Fruit fly (Drosophila melanogaster) whole organism: Measurements from ENCODE around the gene Arr2.
A peak's percentile ranks its signal among the peaks of the same experiment; 100 is the strongest.

Experiments used
- CG8478 ChIP-seq: fragments of >200 bp; optimal IDR thresholded peaks from 2 replicates; lab custom pipeline; 2018; ENCODE audit warnings: inconsistent platforms
- Dll ChIP-seq: fragments of >200 bp; optimal IDR thresholded peaks from 2 replicates; lab custom pipeline; 2017
- EcR ChIP-seq, 2 experiments: fragments of >200 bp; optimal IDR thresholded peaks; 2 replicates each; lab custom pipeline; 2017; ENCODE audit warnings: missing biosample characterization in 2 of 2, missing genetic modification characterization in 2 of 2, missing genetic modification reagents in 2 of 2
- pan ChIP-seq: fragments of >200 bp; optimal IDR thresholded peaks from 2 replicates; lab custom pipeline; 2017
- psq ChIP-seq: fragments of >200 bp; optimal IDR thresholded peaks from 2 replicates; lab custom pipeline; 2017
- usp ChIP-seq: fragments of >200 bp; optimal IDR thresholded peaks from 2 replicates; lab custom pipeline; 2017; ENCODE audit warnings: missing biosample characterization, missing genetic modification characterization, mixed read lengths

The Arr2 gene

DNA sequence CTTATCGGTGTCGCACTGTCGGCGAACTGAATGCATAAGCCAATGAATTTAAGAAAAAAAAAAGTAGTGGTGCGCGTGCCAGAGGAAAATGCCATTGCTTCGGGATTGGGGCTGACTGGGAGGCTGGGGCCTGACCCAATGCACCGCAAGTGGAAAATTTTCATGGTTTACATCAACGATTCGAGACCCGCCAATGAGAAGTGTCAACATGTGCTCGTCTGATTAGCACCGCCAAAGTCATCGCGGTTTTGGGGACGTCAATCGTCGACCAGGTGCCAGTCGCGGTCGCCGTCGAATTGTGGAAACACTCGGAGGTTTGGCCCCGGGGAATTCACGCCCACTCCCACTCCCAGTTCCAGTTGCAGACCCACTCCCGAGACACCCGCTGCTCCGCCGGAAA, 35.0 kb upstream of the Arr2 start:
- no peak for TF ChIP-seq usp (GFP tag; lab: Kevin White, UChicago)
- TF ChIP-seq EcR (GFP tag; optimal IDR thresholded peaks at IDR 0.05; lab: Kevin White, UChicago): no peak
- no peak for TF ChIP-seq Dll (lab: Kevin White, UChicago)
- no peak for TF ChIP-seq CG8478 (lab: Kevin White, UChicago)
- no peak for TF ChIP-seq psq

DNA sequence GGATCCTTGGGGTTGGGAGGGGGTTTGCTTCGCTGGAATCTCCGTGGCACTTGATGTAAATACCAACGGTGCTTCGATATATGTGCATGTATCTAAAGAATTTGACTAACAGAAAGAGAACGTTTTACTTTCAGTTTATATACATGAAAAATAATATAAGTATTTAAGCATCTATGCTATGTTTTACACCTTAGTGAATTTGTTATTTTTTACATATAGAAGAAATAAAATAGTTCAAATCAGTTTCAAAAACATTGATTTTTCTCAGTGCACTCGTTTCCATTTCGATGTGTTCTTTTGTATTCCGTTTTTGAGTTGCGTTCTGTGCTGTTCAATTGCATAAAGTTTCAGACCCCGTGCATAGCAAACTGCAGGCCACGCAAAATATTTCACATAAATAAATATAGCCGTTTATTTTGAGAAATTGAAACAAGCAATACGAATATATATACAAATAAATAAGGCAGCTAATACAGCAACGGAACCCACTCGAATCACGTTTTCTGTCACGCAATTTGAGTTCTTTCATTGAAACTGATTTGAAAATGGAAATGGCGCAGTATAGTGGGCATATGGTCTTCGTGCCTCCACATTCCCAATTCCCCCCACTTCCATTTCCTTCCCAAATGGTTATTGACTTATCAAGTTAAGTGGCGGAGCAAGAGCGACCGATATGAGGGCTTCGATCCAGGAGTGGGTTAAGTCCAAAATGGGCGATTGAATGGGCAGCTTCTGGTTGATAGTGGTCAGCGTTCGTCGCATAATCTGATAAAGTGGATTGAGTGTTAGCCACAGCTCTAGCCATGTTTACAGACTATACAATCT, 34.0 kb upstream of the Arr2 start:
- TF ChIP-seq usp (GFP tag; lab: Kevin White, UChicago) (no peak), EcR (GFP tag; optimal IDR thresholded peaks at IDR 0.05; lab: Kevin White, UChicago) (no peak), pan (lab: Kevin White, UChicago) (no peak), CG8478 (lab: Kevin White, UChicago) (no peak), psq (no peak), Dll (lab: Kevin White, UChicago) (no peak)

DNA sequence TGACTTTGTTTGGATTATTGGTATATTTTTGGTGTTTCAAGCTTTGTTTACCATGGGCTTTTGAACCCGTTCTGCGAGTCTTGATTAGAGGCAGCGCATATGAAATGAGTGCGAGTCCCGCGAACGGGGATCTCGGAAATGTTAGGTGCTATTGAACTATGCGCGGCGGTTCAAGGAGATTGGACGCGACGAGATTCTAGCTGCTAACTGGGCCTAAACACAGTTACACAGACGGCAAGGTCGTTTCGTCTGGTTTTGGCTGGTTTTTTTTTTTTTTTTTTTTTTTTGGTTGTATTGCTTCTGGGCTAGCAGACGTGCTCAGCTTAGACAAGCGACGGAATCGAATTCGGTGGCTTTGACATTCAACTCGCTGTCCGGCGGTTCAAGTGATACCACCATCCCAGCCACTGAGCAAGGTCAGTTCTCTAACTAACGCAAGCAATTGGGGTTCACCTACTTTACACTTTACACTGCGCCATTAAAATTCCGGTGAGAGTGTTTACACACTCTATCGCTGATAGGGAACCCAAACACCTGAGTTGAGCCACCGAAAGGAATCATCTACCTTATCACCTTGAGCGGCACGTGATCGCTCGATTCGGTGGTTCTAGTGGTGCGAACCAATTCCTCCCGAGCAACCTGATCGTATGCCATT, 33.3 kb upstream of the Arr2 start:
- no peak for TF ChIP-seq pan (lab: Kevin White, UChicago)
- TF ChIP-seq psq: no peak
- no peak for TF ChIP-seq usp (GFP tag; lab: Kevin White, UChicago)
- no peak for TF ChIP-seq Dll (lab: Kevin White, UChicago)
- no peak for TF ChIP-seq EcR (GFP tag; optimal IDR thresholded peaks at IDR 0.05; lab: Kevin White, UChicago)
- no peak for TF ChIP-seq CG8478 (lab: Kevin White, UChicago)

DNA sequence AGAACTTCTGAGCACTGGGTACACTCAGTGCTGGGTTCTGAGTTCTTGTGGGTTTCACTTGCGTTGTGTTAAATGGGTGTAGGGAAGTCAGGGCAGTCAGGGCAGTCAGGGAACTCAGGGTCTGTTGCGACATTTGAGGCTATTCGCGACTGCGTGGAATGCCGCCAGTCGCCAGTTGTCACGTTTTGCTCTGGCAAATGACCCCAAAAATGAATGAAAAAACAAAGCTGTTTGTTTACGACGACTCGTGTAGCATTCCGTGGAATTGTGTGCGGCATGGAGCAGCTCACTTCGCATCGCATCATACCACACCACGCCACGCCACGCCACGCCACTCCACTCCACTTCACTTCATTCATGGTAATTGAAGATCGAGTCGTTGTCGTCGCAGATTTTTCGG, 32.5 kb upstream of the Arr2 start:
- no peak for TF ChIP-seq psq
- no peak for TF ChIP-seq CG8478 (lab: Kevin White, UChicago)
- no peak for TF ChIP-seq pan (lab: Kevin White, UChicago)
- TF ChIP-seq usp (GFP tag; lab: Kevin White, UChicago): no peak
- no peak for TF ChIP-seq EcR (GFP tag; optimal IDR thresholded peaks at IDR 0.05; lab: Kevin White, UChicago)
- TF ChIP-seq Dll (lab: Kevin White, UChicago): no peak

DNA sequence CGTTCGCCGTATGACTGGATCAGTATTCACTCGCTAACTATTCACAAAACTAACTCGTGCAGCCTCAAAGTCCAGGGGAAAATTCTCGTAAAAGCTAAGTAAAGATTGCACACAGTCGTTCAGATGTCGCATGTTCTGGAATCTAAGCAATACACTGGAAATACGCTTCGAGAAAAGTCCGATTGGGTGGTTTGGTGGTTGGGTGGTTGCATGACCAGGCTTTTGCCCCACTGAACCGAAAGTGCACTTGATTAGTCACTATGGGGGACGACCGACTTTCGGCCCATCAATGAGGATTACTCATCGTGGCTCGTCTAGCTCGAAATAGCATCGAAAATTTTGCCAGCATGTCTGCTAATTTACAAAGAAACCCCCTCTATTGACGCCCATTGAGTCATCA, 31.6 kb upstream of the Arr2 start:
- TF ChIP-seq EcR (GFP tag; optimal IDR thresholded peaks at IDR 0.05; lab: Kevin White, UChicago): no peak
- no peak for TF ChIP-seq CG8478 (lab: Kevin White, UChicago)
- no peak for TF ChIP-seq usp (GFP tag; lab: Kevin White, UChicago)

DNA sequence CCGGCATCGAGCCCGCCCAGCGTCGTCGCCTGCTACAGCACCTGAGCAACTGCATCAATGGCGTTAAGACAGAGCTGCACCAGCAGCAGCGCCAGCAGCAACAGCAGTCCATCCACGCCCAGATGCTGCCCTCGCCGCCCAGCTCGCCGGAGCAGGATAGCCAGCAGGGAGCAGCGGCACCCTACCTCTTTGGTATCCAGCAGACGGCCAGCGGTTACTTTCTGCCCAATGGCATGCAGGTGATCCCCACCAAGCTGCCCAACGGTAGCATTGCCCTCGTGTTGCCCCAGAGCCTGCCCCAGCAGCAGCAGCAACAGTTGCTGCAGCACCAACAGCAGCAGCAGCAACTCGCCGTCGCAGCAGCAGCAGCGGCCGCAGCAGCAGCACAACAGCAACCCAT, 29.0 kb upstream of the Arr2 start:
- TF ChIP-seq pan (lab: Kevin White, UChicago) (no peak), CG8478 (lab: Kevin White, UChicago) (no peak), Dll (lab: Kevin White, UChicago) (no peak), usp (GFP tag; lab: Kevin White, UChicago) (no peak), EcR (GFP tag; optimal IDR thresholded peaks at IDR 0.05; lab: Kevin White, UChicago) (no peak)

DNA sequence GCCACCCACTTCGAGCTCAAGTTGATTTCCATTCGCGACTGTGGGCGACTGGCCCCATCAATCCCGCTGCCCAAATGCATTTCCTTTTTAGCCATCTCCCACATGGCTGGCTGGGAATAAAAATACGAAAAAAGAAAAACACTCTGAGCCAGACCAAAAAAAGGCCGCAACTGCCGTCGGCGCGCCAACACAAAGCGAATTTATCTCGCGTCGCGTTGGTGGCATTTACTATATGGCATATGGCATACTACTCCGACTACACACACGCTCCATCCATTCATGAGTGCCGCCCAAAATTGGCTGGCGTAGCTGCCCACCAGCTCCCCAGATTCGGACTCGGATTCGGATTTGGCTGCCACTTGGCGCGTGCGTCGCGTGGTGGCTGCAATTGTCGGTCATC, 27.8 kb upstream of the Arr2 start:
- no peak for TF ChIP-seq psq
- no peak for TF ChIP-seq Dll (lab: Kevin White, UChicago)
- TF ChIP-seq usp (GFP tag; lab: Kevin White, UChicago): no peak
- no peak for TF ChIP-seq EcR (GFP tag; optimal IDR thresholded peaks at IDR 0.05; lab: Kevin White, UChicago)
- TF ChIP-seq pan (lab: Kevin White, UChicago): no peak
- no peak for TF ChIP-seq CG8478 (lab: Kevin White, UChicago)

DNA sequence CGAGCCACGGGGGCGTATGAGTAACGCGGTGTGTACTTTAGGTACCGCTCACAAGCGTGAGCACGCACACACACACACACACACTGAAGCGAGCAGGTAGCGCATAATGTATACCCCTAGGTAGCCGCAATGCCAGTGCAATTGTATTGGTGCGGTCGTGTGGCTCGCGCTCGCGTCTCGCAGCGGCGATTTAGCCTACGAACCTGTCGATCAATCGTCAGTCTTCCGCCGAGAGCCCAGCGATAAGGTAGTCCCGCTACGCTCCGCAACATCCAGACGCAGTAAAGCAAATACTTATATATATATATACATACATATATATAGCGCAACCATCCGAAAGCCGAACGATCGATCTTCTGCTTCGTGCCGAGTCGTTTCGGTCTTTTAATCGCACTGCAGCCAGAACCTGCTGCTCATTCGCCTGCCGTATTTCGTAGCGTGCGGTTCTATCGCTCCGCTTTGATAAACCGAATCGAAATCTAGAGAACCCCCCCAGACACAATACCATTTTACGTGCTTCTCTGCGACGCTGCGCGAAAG, 26.9 kb upstream of the Arr2 start, which contains the start of gene hry:
Gene hry (plus strand): TSS at position 215 of the 540 bp plus-strand sequence.
- TF ChIP-seq usp (GFP tag; lab: Kevin White, UChicago) (no peak), Dll (lab: Kevin White, UChicago) (peak; percentile 24)

DNA sequence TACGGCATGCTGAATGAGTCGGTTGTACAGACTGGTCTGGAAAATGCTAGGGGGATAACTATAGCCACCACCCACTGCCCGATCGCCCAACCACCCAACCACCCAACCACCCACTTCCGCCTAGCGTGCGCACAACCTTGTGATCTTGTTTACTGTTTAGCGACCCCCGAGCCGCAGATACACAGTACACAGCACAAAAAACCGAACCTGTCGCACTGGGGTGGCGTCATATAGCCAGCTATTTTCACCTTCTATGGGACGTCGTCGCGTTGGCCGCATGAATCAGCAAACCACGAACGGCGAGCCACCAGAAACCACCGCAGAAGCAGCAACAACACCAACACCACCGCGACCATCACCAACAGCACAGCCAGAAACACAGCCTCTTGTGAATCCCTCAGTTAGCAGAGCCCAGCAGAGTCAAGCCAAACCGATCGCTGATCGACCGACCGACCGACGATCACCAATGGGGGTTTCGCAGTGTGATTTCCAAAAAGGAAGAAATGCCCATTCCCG, 26.4 kb upstream of the Arr2 start:
- no peak for TF ChIP-seq usp (GFP tag; lab: Kevin White, UChicago)
- TF ChIP-seq CG8478 (lab: Kevin White, UChicago): no peak
- no peak for TF ChIP-seq pan (lab: Kevin White, UChicago)
- no peak for TF ChIP-seq psq
- no peak for TF ChIP-seq Dll (lab: Kevin White, UChicago)
- TF ChIP-seq EcR (GFP tag; optimal IDR thresholded peaks at IDR 0.05; lab: Kevin White, UChicago): no peak

DNA sequence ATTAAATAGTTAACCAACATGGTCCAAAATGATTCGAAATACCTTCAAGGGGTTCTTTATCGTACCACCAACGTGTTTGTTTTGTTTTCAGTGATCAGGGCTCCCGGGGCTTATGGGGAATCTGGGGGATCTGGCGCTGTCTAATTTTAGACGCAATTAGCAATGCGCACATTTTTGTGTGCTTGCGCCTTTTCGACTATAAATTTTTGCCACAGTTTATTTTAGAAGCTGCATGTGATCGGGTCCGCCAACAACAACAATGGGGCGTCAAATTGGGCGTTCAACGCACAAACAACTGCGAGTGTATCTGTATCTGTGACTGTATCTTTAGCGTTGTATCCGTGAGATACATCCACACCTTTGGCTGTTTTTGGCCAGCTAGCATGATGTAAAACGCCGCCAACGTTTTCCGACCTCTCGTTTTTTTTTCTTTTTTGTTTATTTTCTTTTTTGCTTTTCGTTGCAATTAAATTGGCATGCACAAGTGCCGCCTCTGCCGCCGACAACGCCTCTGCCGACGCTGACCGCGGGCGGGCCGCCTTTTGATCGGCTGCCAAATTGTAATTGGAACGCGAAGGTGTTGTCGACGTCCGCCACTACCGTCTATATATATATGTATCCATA, 24.8 kb upstream of the Arr2 start:
- TF ChIP-seq EcR (GFP tag; optimal IDR thresholded peaks at IDR 0.05; lab: Kevin White, UChicago) (no peak), usp (GFP tag; lab: Kevin White, UChicago) (no peak), pan (lab: Kevin White, UChicago) (no peak), CG8478 (lab: Kevin White, UChicago) (no peak), Dll (lab: Kevin White, UChicago) (no peak), psq (no peak)
